Worm (Caenorhabditis elegans) whole organism, L4/young adult: ENCODE data around the gene B0454.26.

ENCODE experiments used
- W03F9.2 ChIP-seq: fragments of 150-350 bp; optimal IDR thresholded peaks from 2 replicates; lab custom pipeline; 2014; ENCODE audit warnings: missing biosample characterization, missing genetic modification characterization
- dao-5 ChIP-seq: sonication (generic microtip); optimal IDR thresholded peaks from 2 replicates; lab custom pipeline; 2016; ENCODE audit warnings: missing genotype, missing genetic modification characterization, moderate library complexity, missing compliant biosample characterization
- him-1 ChIP-seq: sonication (generic microtip); optimal IDR thresholded peaks from 2 replicates; lab custom pipeline; 2016; ENCODE audit warnings: missing genotype, missing genetic modification reagents, missing genetic modification characterization, missing compliant biosample characterization

Gene B0454.26

ce11 chrII:3038453-3038909 is at the start of gene B0454.26, which contains the start of gene B0454.5:
Gene B0454.26, minus strand, starts transcription at chrII:3038553.
Gene B0454.5, plus strand, starts transcription at chrII:3038859.
- no peak for TF ChIP-seq dao-5 (tag; lab: Kevin White, UChicago)
- TF ChIP-seq W03F9.2 (tag; lab: Kevin White, UChicago): no peak
- TF ChIP-seq him-1 (tag; lab: Kevin White, UChicago): no peak

ce11 chrII:3087134-3087533 is 48.8 kb upstream of the B0454.26 start:
- TF ChIP-seq dao-5 (tag; lab: Kevin White, UChicago) (no peak), him-1 (tag; lab: Kevin White, UChicago) (no peak), W03F9.2 (tag; lab: Kevin White, UChicago) (no peak)

ce11 chrII:3078496-3078895 is 40.1 kb upstream of the B0454.26 start, which contains the start of gene copb-1:
Gene copb-1, plus strand, starts transcription at chrII:3078796.
- TF ChIP-seq him-1 (tag; lab: Kevin White, UChicago): no peak
- no peak for TF ChIP-seq W03F9.2 (tag; lab: Kevin White, UChicago)
- no peak for TF ChIP-seq dao-5 (tag; lab: Kevin White, UChicago)

ce11 chrII:3076915-3077314 is 38.6 kb upstream of the B0454.26 start, which contains the start of gene Y25C1A.8:
Gene Y25C1A.8, minus strand, starts transcription at chrII:3076959.
- TF ChIP-seq him-1 (tag; lab: Kevin White, UChicago) (peak; percentile 70), W03F9.2 (tag; lab: Kevin White, UChicago) (peak; percentile 79), dao-5 (tag; lab: Kevin White, UChicago) (no peak)

- TF ChIP-seq dao-5 (tag; lab: Kevin White, UChicago) (no peak), W03F9.2 (tag; lab: Kevin White, UChicago) (no peak), him-1 (tag; lab: Kevin White, UChicago) (no peak)
Observed at ce11 chrII:3071012-3071749, 32.8 kb upstream of the B0454.26 start, which contains the start of gene Y25C1A.7. Gene Y25C1A.7, minus strand, starts transcription at chrII:3071062.

ce11 chrII:3070182-3070581 is 31.8 kb upstream of the B0454.26 start:
- TF ChIP-seq W03F9.2 (tag; lab: Kevin White, UChicago) (no peak), him-1 (tag; lab: Kevin White, UChicago) (no peak), dao-5 (tag; lab: Kevin White, UChicago) (no peak)

ce11 chrII:3068646-3069045 is 30.3 kb upstream of the B0454.26 start:
- TF ChIP-seq him-1 (tag; lab: Kevin White, UChicago) (no peak), dao-5 (tag; lab: Kevin White, UChicago) (no peak), W03F9.2 (tag; lab: Kevin White, UChicago) (no peak)

ce11 chrII:3067896-3068295 is 29.5 kb upstream of the B0454.26 start:
- TF ChIP-seq W03F9.2 (tag; lab: Kevin White, UChicago): no peak
- no peak for TF ChIP-seq him-1 (tag; lab: Kevin White, UChicago)
- TF ChIP-seq dao-5 (tag; lab: Kevin White, UChicago): no peak

ce11 chrII:3067447-3067846 is 29.1 kb upstream of the B0454.26 start:
- TF ChIP-seq him-1 (tag; lab: Kevin White, UChicago): no peak
- no peak for TF ChIP-seq W03F9.2 (tag; lab: Kevin White, UChicago)

- TF ChIP-seq him-1 (tag; lab: Kevin White, UChicago): no peak
- no peak for TF ChIP-seq W03F9.2 (tag; lab: Kevin White, UChicago)
- no peak for TF ChIP-seq dao-5 (tag; lab: Kevin White, UChicago)
Observed at ce11 chrII:3066401-3066800, 28.0 kb upstream of the B0454.26 start.

ce11 chrII:3065086-3065485 is 26.7 kb upstream of the B0454.26 start:
- no peak for TF ChIP-seq W03F9.2 (tag; lab: Kevin White, UChicago)
- no peak for TF ChIP-seq dao-5 (tag; lab: Kevin White, UChicago)
- TF ChIP-seq him-1 (tag; lab: Kevin White, UChicago): no peak

ce11 chrII:3064631-3065030 is 26.3 kb upstream of the B0454.26 start:
- TF ChIP-seq dao-5 (tag; lab: Kevin White, UChicago): no peak
- no peak for TF ChIP-seq him-1 (tag; lab: Kevin White, UChicago)
- no peak for TF ChIP-seq W03F9.2 (tag; lab: Kevin White, UChicago)

ce11 chrII:3063984-3064383 is 25.6 kb upstream of the B0454.26 start:
- TF ChIP-seq dao-5 (tag; lab: Kevin White, UChicago): no peak
- no peak for TF ChIP-seq W03F9.2 (tag; lab: Kevin White, UChicago)
- no peak for TF ChIP-seq him-1 (tag; lab: Kevin White, UChicago)

- TF ChIP-seq him-1 (tag; lab: Kevin White, UChicago): no peak
- TF ChIP-seq W03F9.2 (tag; lab: Kevin White, UChicago): no peak
- TF ChIP-seq dao-5 (tag; lab: Kevin White, UChicago): no peak
Observed at ce11 chrII:3063366-3063765, 25.0 kb upstream of the B0454.26 start.
